Worm (Caenorhabditis elegans) whole organism, L2 larva: ENCODE results near the gene aat-4.
"Not testable (repeated sequence)": the region's sequence is repeated elsewhere in the genome, so short reads cannot be mapped to it uniquely, and the experiment has no call there.

ENCODE experiments used
- F13H6.1 ChIP-seq: sonication (generic microtip); optimal IDR thresholded peaks from 2 replicates; lab custom pipeline; 2016; ENCODE audit warnings: missing genetic modification characterization, missing compliant biosample characterization
- R02D3.7 ChIP-seq: fragments of 150-350 bp; optimal IDR thresholded peaks from 2 replicates; lab custom pipeline; 2014; ENCODE audit warnings: missing biosample characterization, missing genetic modification characterization
- Y55F3AM.14 ChIP-seq: fragments of 200-800 bp; sonication (Bioruptor generic); optimal IDR thresholded peaks from 2 replicates; lab custom pipeline; 2018; ENCODE audit warnings: mild to moderate bottlenecking, missing genetic modification characterization, missing compliant biosample characterization
- alr-1 ChIP-seq: fragments of 150-350 bp; optimal IDR thresholded peaks from 2 replicates; lab custom pipeline; 2014; ENCODE audit warnings: missing biosample characterization, missing genetic modification characterization
- ama-1 ChIP-seq: fragments of 150-350 bp; optimal IDR thresholded peaks from 2 replicates; lab custom pipeline; 2018; ENCODE audit warnings: inconsistent platforms
- blmp-1 ChIP-seq: sonication (generic microtip); optimal IDR thresholded peaks from 2 replicates; lab custom pipeline; 2017; ENCODE audit warnings: missing genetic modification characterization, mild to moderate bottlenecking, missing compliant biosample characterization, antibody characterized with exemption, moderate library complexity; ENCODE audit not compliant: insufficient read depth
- ceh-16 ChIP-seq: fragments of 150-350 bp; optimal IDR thresholded peaks from 2 replicates; lab custom pipeline; 2014; ENCODE audit warnings: missing biosample characterization, missing genetic modification characterization
- crh-2 ChIP-seq: sonication (generic microtip); optimal IDR thresholded peaks from 2 replicates; lab custom pipeline; 2017; ENCODE audit warnings: missing biosample characterization, missing genetic modification characterization
- dmd-4 ChIP-seq: sonication (generic microtip); optimal IDR thresholded peaks from 2 replicates; lab custom pipeline; 2017; ENCODE audit warnings: missing biosample characterization, missing genetic modification characterization
- elt-1 ChIP-seq: fragments of 150-350 bp; optimal IDR thresholded peaks from 2 replicates; lab custom pipeline; 2014; ENCODE audit warnings: missing biosample characterization, missing genetic modification characterization
- elt-3 ChIP-seq: sonication (generic microtip); optimal IDR thresholded peaks from 2 replicates; lab custom pipeline; 2017; ENCODE audit warnings: missing biosample characterization, missing genetic modification characterization
- fos-1 ChIP-seq: fragments of 150-350 bp; optimal IDR thresholded peaks from 2 replicates; lab custom pipeline; 2014; ENCODE audit warnings: missing biosample characterization, missing genetic modification characterization
- gmeb-1 ChIP-seq: fragments of 150-350 bp; optimal IDR thresholded peaks from 2 replicates; lab custom pipeline; 2014; ENCODE audit warnings: missing biosample characterization, missing genetic modification characterization
- lin-11 ChIP-seq: fragments of 150-350 bp; sonication (generic microtip); optimal IDR thresholded peaks from 2 replicates; lab custom pipeline; 2014; ENCODE audit warnings: missing biosample characterization, missing genetic modification characterization, inconsistent platforms, mixed read lengths
- lin-39 ChIP-seq: fragments of 150-350 bp; optimal IDR thresholded peaks from 2 replicates; lab custom pipeline; 2014; ENCODE audit warnings: missing biosample characterization, missing genetic modification reagents, missing genetic modification characterization
- lsy-2 ChIP-seq, 2 experiments: fragments of 150-350 bp in 1 of 2; sonication (generic microtip) in 1 of 2; optimal IDR thresholded peaks; 2 replicates each; lab custom pipeline; 2014 to 2017; ENCODE audit warnings: missing biosample characterization in 2 of 2, missing genetic modification characterization in 2 of 2
- mab-5 ChIP-seq: fragments of 150-350 bp; optimal IDR thresholded peaks from 2 replicates; lab custom pipeline; 2014; ENCODE audit warnings: missing biosample characterization, missing genetic modification characterization
- mdl-1 ChIP-seq, 2 experiments: fragments of 150-350 bp in 1 of 2; sonication (generic microtip) in 1 of 2; optimal IDR thresholded peaks; 2 replicates each; lab custom pipeline; 2017; ENCODE audit warnings: missing biosample characterization in 2 of 2, missing genetic modification characterization in 2 of 2
- nhr-11 ChIP-seq: fragments of 150-350 bp; optimal IDR thresholded peaks from 2 replicates; lab custom pipeline; 2014; ENCODE audit warnings: missing biosample characterization, missing genetic modification characterization
- nhr-129 ChIP-seq: fragments of 150-350 bp; optimal IDR thresholded peaks from 2 replicates; lab custom pipeline; 2014; ENCODE audit warnings: missing biosample characterization, missing genetic modification characterization
- nhr-23 ChIP-seq: fragments of 150-350 bp; optimal IDR thresholded peaks from 2 replicates; lab custom pipeline; 2014; ENCODE audit warnings: missing biosample characterization, missing genetic modification reagents, missing genetic modification characterization
- nhr-237 ChIP-seq: fragments of 150-350 bp; optimal IDR thresholded peaks from 2 replicates; lab custom pipeline; 2014; ENCODE audit warnings: missing biosample characterization, missing genetic modification characterization
- nhr-6 ChIP-seq: fragments of 150-350 bp; optimal IDR thresholded peaks from 2 replicates; lab custom pipeline; 2014; ENCODE audit warnings: missing biosample characterization, missing genetic modification characterization
- nhr-77 ChIP-seq: fragments of 150-350 bp; optimal IDR thresholded peaks from 2 replicates; lab custom pipeline; 2014; ENCODE audit warnings: missing biosample characterization, missing genetic modification characterization
- peb-1 ChIP-seq: fragments of 150-350 bp; optimal IDR thresholded peaks from 2 replicates; lab custom pipeline; 2014; ENCODE audit warnings: missing biosample characterization, missing genetic modification characterization
- sem-4 ChIP-seq: fragments of 150-350 bp; optimal IDR thresholded peaks from 2 replicates; lab custom pipeline; 2014; ENCODE audit warnings: missing biosample characterization, missing genetic modification reagents, missing genetic modification characterization
- skn-1 ChIP-seq: sonication (generic microtip); optimal IDR thresholded peaks from 2 replicates; lab custom pipeline; 2017; ENCODE audit warnings: missing biosample characterization, missing genetic modification characterization
- sma-3 ChIP-seq: sonication (generic microtip); optimal IDR thresholded peaks from 2 replicates; lab custom pipeline; 2016; ENCODE audit warnings: missing genetic modification reagents, missing genetic modification characterization, missing compliant biosample characterization
- snpc-4 ChIP-seq: fragments of 150-350 bp; optimal IDR thresholded peaks from 2 replicates; lab custom pipeline; 2014; ENCODE audit warnings: missing biosample characterization, missing genetic modification characterization
- unc-39 ChIP-seq: fragments of 150-350 bp; optimal IDR thresholded peaks from 2 replicates; lab custom pipeline; 2014; ENCODE audit warnings: missing biosample characterization, missing genetic modification characterization
- unc-55 ChIP-seq: fragments of 150-350 bp; sonication (generic microtip); optimal IDR thresholded peaks from 3 replicates; lab custom pipeline; 2014; ENCODE audit warnings: missing biosample characterization, missing genetic modification reagents, missing genetic modification characterization
- unc-62 ChIP-seq: fragments of 150-350 bp; optimal IDR thresholded peaks from 2 replicates; lab custom pipeline; 2014; ENCODE audit warnings: missing biosample characterization, missing genetic modification reagents, missing genetic modification characterization
- ztf-1 ChIP-seq: fragments of 200-800 bp; sonication (Bioruptor generic); conservative IDR thresholded peaks from 2 replicates; pipeline ENCODE4 v1.3.6; 2022; ENCODE audit warnings: missing genetic modification characterization, missing compliant biosample characterization
- ztf-11 ChIP-seq: sonication (generic microtip); optimal IDR thresholded peaks from 2 replicates; lab custom pipeline; 2017; ENCODE audit warnings: missing biosample characterization, missing genetic modification characterization
- ztf-4 ChIP-seq: fragments of 150-350 bp; optimal IDR thresholded peaks from 2 replicates; lab custom pipeline; 2014; ENCODE audit warnings: missing biosample characterization, missing genetic modification characterization

Gene aat-4

ce11 chrIV:6317357-6317756 is 41.8 kb upstream of the aat-4 start, which contains the start of gene Y73B6BL.12:
Gene Y73B6BL.12 (minus strand): TSS chrIV:6317457.
- not testable (repeated sequence) for TF ChIP-seq unc-39; ztf-11; ztf-1 (GFP tag; lab: Robert Waterston, UW)
- TF ChIP-seq, all 48 proteins: peak for 0; not testable (repeated sequence) for 48

ce11 chrIV:6307439-6307838 is 31.9 kb upstream of the aat-4 start, which contains the start of gene csp-2:
Gene csp-2 (plus strand): TSS chrIV:6307739.
- no peak for TF ChIP-seq unc-39
- TF ChIP-seq dmd-4 (tag; lab: Kevin White, UChicago): no peak
- no peak for TF ChIP-seq unc-62 (GFP tag; lab: Kevin White, UChicago)
- TF ChIP-seq nhr-6 (tag; lab: Kevin White, UChicago): no peak
- no peak for TF ChIP-seq lin-11 (tag; lab: Kevin White, UChicago)
- TF ChIP-seq nhr-129 (tag; lab: Kevin White, UChicago): no peak
- no peak for TF ChIP-seq ztf-4 (tag; lab: Kevin White, UChicago)
- TF ChIP-seq Y55F3AM.14 (GFP tag; lab: Kevin White, UChicago): no peak
- no peak for TF ChIP-seq blmp-1
- no peak for TF ChIP-seq ztf-11
- TF ChIP-seq mab-5: no peak
- TF ChIP-seq elt-1 (tag; lab: Kevin White, UChicago): no peak
- TF ChIP-seq lin-39 (tag; lab: Kevin White, UChicago): no peak
- TF ChIP-seq nhr-237 (tag; lab: Kevin White, UChicago): no peak
- TF ChIP-seq fos-1 (tag; lab: Kevin White, UChicago): no peak
- no peak for TF ChIP-seq ceh-16 (tag; lab: Kevin White, UChicago)
- TF ChIP-seq nhr-11 (tag; lab: Kevin White, UChicago): no peak
- TF ChIP-seq skn-1 (tag; lab: Kevin White, UChicago): no peak
- TF ChIP-seq elt-3 (tag; lab: Kevin White, UChicago): no peak

- TF ChIP-seq nhr-237 (tag; lab: Kevin White, UChicago) (no peak), elt-3 (tag; lab: Kevin White, UChicago) (no peak), F13H6.1 (tag; lab: Kevin White, UChicago) (no peak), nhr-11 (tag; lab: Kevin White, UChicago) (no peak), nhr-129 (tag; lab: Kevin White, UChicago) (no peak), crh-2 (tag; lab: Kevin White, UChicago) (no peak), gmeb-1 (no peak), sma-3 (GFP tag; lab: Kevin White, UChicago) (no peak), unc-39 (no peak), nhr-77 (tag; lab: Kevin White, UChicago) (no peak), fos-1 (tag; lab: Kevin White, UChicago) (no peak)
Measured at ce11 chrIV:6303642-6304041, 28.1 kb upstream of the aat-4 start, which contains the start of gene srv-25. Gene srv-25 (minus strand): TSS chrIV:6303742.

- TF ChIP-seq sem-4 (no peak), lsy-2 (tag; optimal IDR thresholded peaks at IDR 0.05; lab: Kevin White, UChicago) (no peak), nhr-23 (tag; lab: Kevin White, UChicago) (no peak), R02D3.7 (tag; lab: Kevin White, UChicago) (no peak), nhr-11 (tag; lab: Kevin White, UChicago) (no peak), elt-1 (tag; lab: Kevin White, UChicago) (no peak), nhr-6 (tag; lab: Kevin White, UChicago) (no peak), unc-55 (no peak), unc-62 (GFP tag; lab: Kevin White, UChicago) (no peak), unc-39 (no peak), ama-1 (no peak), nhr-129 (tag; lab: Kevin White, UChicago) (no peak)
Measured at ce11 chrIV:6301764-6302163, 26.2 kb upstream of the aat-4 start, which contains the start of gene srv-26. Gene srv-26 (minus strand): TSS chrIV:6301864.

- no peak for TF ChIP-seq sem-4
- no peak for TF ChIP-seq snpc-4 (tag; lab: Kevin White, UChicago)
- no peak for TF ChIP-seq elt-1 (tag; lab: Kevin White, UChicago)
- TF ChIP-seq ztf-1 (GFP tag; lab: Robert Waterston, UW): no peak
- no peak for TF ChIP-seq ztf-4 (tag; lab: Kevin White, UChicago)
- TF ChIP-seq unc-62 (GFP tag; lab: Kevin White, UChicago): no peak
- TF ChIP-seq peb-1 (tag; lab: Kevin White, UChicago): no peak
- no peak for TF ChIP-seq alr-1
- no peak for TF ChIP-seq mdl-1 (tag; optimal IDR thresholded peaks at IDR 0.05; lab: Kevin White, UChicago)
- TF ChIP-seq unc-55: no peak
Measured at ce11 chrIV:6299523-6299922, 24.0 kb upstream of the aat-4 start.
